Worm (Caenorhabditis elegans) whole organism, early embryonic: ENCODE data around the gene tbc-14.

Source experiments
- F13C5.2 ChIP-seq: sonication (generic microtip); optimal IDR thresholded peaks from 2 replicates; lab custom pipeline; 2017; ENCODE audit warnings: mild to moderate bottlenecking, missing genetic modification characterization, inconsistent platforms, missing compliant biosample characterization
- aly-1 ChIP-seq: sonication (generic microtip); optimal IDR thresholded peaks from 2 replicates; lab custom pipeline; 2016; ENCODE audit warnings: missing genetic modification characterization, missing compliant biosample characterization
- ama-1 ChIP-seq: fragments of 150-350 bp; optimal IDR thresholded peaks from 2 replicates; lab custom pipeline; 2014
- ceh-13 ChIP-seq: fragments of 200-800 bp; sonication (Bioruptor generic); optimal IDR thresholded peaks from 2 replicates; lab custom pipeline; 2018; ENCODE audit warnings: mild to moderate bottlenecking, missing genetic modification characterization, missing compliant biosample characterization
- ceh-36 ChIP-seq: sonication (generic microtip); optimal IDR thresholded peaks from 2 replicates; lab custom pipeline; 2016; ENCODE audit warnings: missing genetic modification characterization, inconsistent platforms, missing compliant biosample characterization
- ets-7 ChIP-seq: sonication (generic microtip); optimal IDR thresholded peaks from 2 replicates; lab custom pipeline; 2016; ENCODE audit warnings: missing genotype, missing genetic modification characterization, missing compliant biosample characterization
- flt-1 ChIP-seq: fragments of 200-800 bp; sonication (Bioruptor generic); IDR thresholded peaks from 2 replicates; pipeline ENCODE4 v1.3.6; 2022; ENCODE audit warnings: missing genetic modification characterization, missing compliant biosample characterization
- hmg-4 ChIP-seq: fragments of 200-800 bp; sonication (Bioruptor generic); optimal IDR thresholded peaks from 2 replicates; lab custom pipeline; 2018; ENCODE audit warnings: mild to moderate bottlenecking, missing genetic modification characterization, missing compliant biosample characterization
- scrt-1 ChIP-seq: fragments of 200-800 bp; sonication (Bioruptor generic); IDR thresholded peaks from 2 replicates; pipeline ENCODE4 v1.3.6; 2022; ENCODE audit warnings: missing genetic modification characterization, missing compliant biosample characterization
- sea-1 ChIP-seq: fragments of 200-800 bp; sonication (Bioruptor generic); conservative IDR thresholded peaks from 2 replicates; pipeline ENCODE4 v1.3.6; 2022; ENCODE audit warnings: missing genetic modification characterization, missing compliant biosample characterization
- tbx-11 ChIP-seq: fragments of 200-800 bp; sonication (Bioruptor generic); IDR thresholded peaks from 2 replicates; pipeline ENCODE4 v1.3.6; 2022; ENCODE audit warnings: missing genetic modification characterization, missing compliant biosample characterization
- tbx-37 ChIP-seq: fragments of 200-800 bp; sonication (Bioruptor generic); conservative IDR thresholded peaks from 2 replicates; pipeline ENCODE4 v1.3.6; 2022; ENCODE audit warnings: missing genetic modification reagents, missing genetic modification characterization, missing compliant biosample characterization
- tra-4 ChIP-seq: sonication (generic microtip); optimal IDR thresholded peaks from 2 replicates; lab custom pipeline; 2017; ENCODE audit warnings: missing genetic modification characterization, missing compliant biosample characterization

- TF ChIP-seq ama-1 (lab: Kevin White, UChicago) (no peak), ceh-36 (tag; lab: Kevin White, UChicago) (no peak), tra-4 (no peak), sea-1 (no peak), tbx-11 (no peak), F13C5.2 (tag; lab: Kevin White, UChicago) (no peak), hmg-4 (GFP tag; lab: Kevin White, UChicago) (no peak), tbx-37 (GFP tag; lab: Robert Waterston, UW) (no peak), ceh-13 (no peak), scrt-1 (GFP tag; lab: Robert Waterston, UW) (no peak), aly-1 (tag; lab: Kevin White, UChicago) (no peak), ets-7 (tag; lab: Kevin White, UChicago) (no peak), flt-1 (GFP tag; lab: Robert Waterston, UW) (no peak)
These were observed 21.8 kb upstream of the tbc-14 start, which contains the start of gene E01G4.3 for ce11 chrII:13469043-13469652.
